Fruit fly (Drosophila melanogaster) whole organism: Measurements from ENCODE around the gene Gr93d.

Experiments
- CG8478 ChIP-seq: fragments of >200 bp; optimal IDR thresholded peaks from 2 replicates; lab custom pipeline; 2018; ENCODE audit warnings: inconsistent platforms
- Dll ChIP-seq: fragments of >200 bp; optimal IDR thresholded peaks from 2 replicates; lab custom pipeline; 2017
- EcR ChIP-seq, 2 experiments: fragments of >200 bp; optimal IDR thresholded peaks; 2 replicates each; lab custom pipeline; 2017; ENCODE audit warnings: missing biosample characterization in 2 of 2, missing genetic modification characterization in 2 of 2, missing genetic modification reagents in 2 of 2
- pan ChIP-seq: fragments of >200 bp; optimal IDR thresholded peaks from 2 replicates; lab custom pipeline; 2017
- psq ChIP-seq: fragments of >200 bp; optimal IDR thresholded peaks from 2 replicates; lab custom pipeline; 2017
- usp ChIP-seq: fragments of >200 bp; optimal IDR thresholded peaks from 2 replicates; lab custom pipeline; 2017; ENCODE audit warnings: missing biosample characterization, missing genetic modification characterization, mixed read lengths

DNA sequence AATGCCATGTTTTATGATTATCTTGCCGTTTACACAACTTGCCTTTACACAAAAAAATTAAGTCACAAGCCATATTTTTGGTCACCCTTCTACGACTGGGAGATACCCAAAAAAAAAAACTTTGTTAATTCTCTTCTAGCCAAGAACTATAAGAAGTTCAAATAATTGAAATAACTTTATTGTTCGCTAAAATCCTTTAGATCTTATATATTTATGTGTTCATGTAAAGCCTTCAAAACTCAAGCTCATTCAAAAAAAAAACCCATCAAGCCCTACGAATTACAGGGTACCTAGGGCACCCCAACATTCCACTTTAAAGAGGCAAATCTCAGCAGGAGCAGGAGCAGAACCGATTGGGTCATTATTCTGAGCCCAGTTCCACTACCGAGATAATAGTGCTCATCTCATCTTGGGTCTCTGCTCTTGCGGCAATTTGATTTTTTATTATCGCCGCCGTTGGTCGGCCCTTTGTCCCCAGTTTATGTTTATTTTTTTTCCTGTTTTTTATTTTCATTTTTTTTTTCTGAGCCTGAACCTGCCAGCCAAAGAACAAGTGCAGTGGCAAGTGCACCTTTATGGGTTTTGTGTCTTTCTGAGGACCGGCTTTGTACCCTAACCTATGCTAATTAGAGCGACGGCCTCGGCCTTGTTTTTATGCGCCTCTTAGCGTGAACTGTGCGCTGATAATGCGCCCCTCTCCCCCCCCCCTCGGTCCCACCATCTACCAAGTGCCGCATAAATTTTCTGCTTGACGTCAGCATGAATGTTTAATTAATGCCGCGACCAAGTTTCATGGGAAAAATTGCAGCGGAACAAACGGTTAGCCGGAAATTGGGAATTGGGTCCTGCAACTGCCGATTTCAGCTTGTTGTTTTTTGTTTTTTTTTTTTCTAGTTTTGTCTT is 4.7 kb downstream of the Gr93d start:
- TF ChIP-seq Dll (lab: Kevin White, UChicago) (no peak), CG8478 (lab: Kevin White, UChicago) (no peak), EcR (GFP tag; optimal IDR thresholded peaks at IDR 0.05; lab: Kevin White, UChicago) (no peak), usp (GFP tag; lab: Kevin White, UChicago) (no peak), pan (lab: Kevin White, UChicago) (no peak), psq (lab: Kevin White, UChicago) (no peak)
